Worm (Caenorhabditis elegans) whole organism, midembryonic: Measurements from ENCODE around the gene C56E10.3.

ENCODE experiments used
- T22C8.4 ChIP-seq: fragments of 200-800 bp; sonication (Bioruptor generic); IDR thresholded peaks from 2 replicates; pipeline ENCODE4 v1.3.6; 2022; ENCODE audit warnings: missing genetic modification characterization, missing compliant biosample characterization
- cog-1 ChIP-seq: sonication (generic microtip); optimal IDR thresholded peaks from 2 replicates; lab custom pipeline; 2016; ENCODE audit warnings: missing genetic modification characterization, missing compliant biosample characterization
- flt-1 ChIP-seq: fragments of 200-800 bp; sonication (Bioruptor generic); IDR thresholded peaks from 2 replicates; pipeline ENCODE4 v1.3.6; 2022; ENCODE audit warnings: missing genetic modification characterization, missing compliant biosample characterization
- klf-2 ChIP-seq: fragments of 200-800 bp; sonication (Bioruptor generic); conservative IDR thresholded peaks from 2 replicates; pipeline ENCODE4 v1.3.6; 2022; ENCODE audit warnings: missing genetic modification reagents, missing genetic modification characterization, missing compliant biosample characterization
- med-1 ChIP-seq: sonication (generic microtip); optimal IDR thresholded peaks from 2 replicates; lab custom pipeline; 2017; ENCODE audit warnings: missing genetic modification characterization, mild to moderate bottlenecking, missing compliant biosample characterization, antibody characterized with exemption, missing genetic modification reagents; ENCODE audit not compliant: insufficient read depth
- ref-1 ChIP-seq: fragments of 200-800 bp; sonication (Bioruptor generic); conservative IDR thresholded peaks from 2 replicates; pipeline ENCODE4 v1.3.6; 2022; ENCODE audit warnings: missing genetic modification reagents, missing genetic modification characterization, missing compliant biosample characterization
- tab-1 ChIP-seq: fragments of 200-800 bp; sonication (Bioruptor generic); IDR thresholded peaks from 2 replicates; pipeline ENCODE4 v1.3.6; 2022; ENCODE audit warnings: missing genetic modification characterization, missing compliant biosample characterization
- ztf-23 ChIP-seq: fragments of 200-800 bp; sonication (Bioruptor generic); IDR thresholded peaks from 2 replicates; pipeline ENCODE4 v1.3.6; 2022; ENCODE audit warnings: missing genetic modification reagents, missing genetic modification characterization, missing compliant biosample characterization
- ztf-29 ChIP-seq: fragments of 200-800 bp; sonication (Bioruptor generic); IDR thresholded peaks from 2 replicates; pipeline ENCODE4 v1.3.6; 2022; ENCODE audit warnings: missing genetic modification reagents, missing genetic modification characterization, missing compliant biosample characterization

Gene C56E10.3

ce11 chrX:6662267-6662666, 16.8 kb downstream of the C56E10.3 start:
- no peak for TF ChIP-seq klf-2

ce11 chrX:6663780-6664437, 18.5 kb downstream of the C56E10.3 start:
- TF ChIP-seq flt-1 (GFP tag; lab: Robert Waterston, UW) (no peak), cog-1 (tag; lab: Kevin White, UChicago) (no peak), ref-1 (GFP tag; lab: Robert Waterston, UW) (no peak), ztf-29 (GFP tag; lab: Robert Waterston, UW) (no peak), med-1 (GFP tag; lab: Kevin White, UChicago) (no peak), klf-2 (no peak), ztf-23 (GFP tag; lab: Robert Waterston, UW) (no peak), tab-1 (GFP tag; lab: Robert Waterston, UW) (no peak), T22C8.4 (GFP tag; lab: Robert Waterston, UW) (no peak)

- TF ChIP-seq cog-1 (tag; lab: Kevin White, UChicago) (no peak), med-1 (GFP tag; lab: Kevin White, UChicago) (no peak), ref-1 (GFP tag; lab: Robert Waterston, UW) (no peak), T22C8.4 (GFP tag; lab: Robert Waterston, UW) (no peak), tab-1 (GFP tag; lab: Robert Waterston, UW) (no peak), ztf-29 (GFP tag; lab: Robert Waterston, UW) (no peak), klf-2 (no peak), ztf-23 (GFP tag; lab: Robert Waterston, UW) (no peak), flt-1 (GFP tag; lab: Robert Waterston, UW) (no peak)
Measured at ce11 chrX:6665129-6665858, 19.8 kb downstream of the C56E10.3 start.

ce11 chrX:6667468-6667867, 22.0 kb downstream of the C56E10.3 start:
- TF ChIP-seq flt-1 (GFP tag; lab: Robert Waterston, UW) (no peak), ztf-29 (GFP tag; lab: Robert Waterston, UW) (no peak), tab-1 (GFP tag; lab: Robert Waterston, UW) (no peak), ztf-23 (GFP tag; lab: Robert Waterston, UW) (no peak), cog-1 (tag; lab: Kevin White, UChicago) (no peak), klf-2 (no peak), T22C8.4 (GFP tag; lab: Robert Waterston, UW) (no peak), ref-1 (GFP tag; lab: Robert Waterston, UW) (no peak), med-1 (GFP tag; lab: Kevin White, UChicago) (no peak)

ce11 chrX:6668911-6669310, 23.5 kb downstream of the C56E10.3 start, which contains the start of gene nhr-137:
TSS of gene nhr-137 (minus strand) at chrX:6669011.
- no peak for TF ChIP-seq flt-1 (GFP tag; lab: Robert Waterston, UW)
- no peak for TF ChIP-seq T22C8.4 (GFP tag; lab: Robert Waterston, UW)
- no peak for TF ChIP-seq cog-1 (tag; lab: Kevin White, UChicago)
- TF ChIP-seq klf-2 = no peak
- TF ChIP-seq ztf-29 (GFP tag; lab: Robert Waterston, UW) = no peak
- TF ChIP-seq ref-1 (GFP tag; lab: Robert Waterston, UW) = no peak
- no peak for TF ChIP-seq ztf-23 (GFP tag; lab: Robert Waterston, UW)
- TF ChIP-seq med-1 (GFP tag; lab: Kevin White, UChicago) = no peak
- TF ChIP-seq tab-1 (GFP tag; lab: Robert Waterston, UW) = no peak

ce11 chrX:6669366-6669765, 23.9 kb downstream of the C56E10.3 start:
- TF ChIP-seq cog-1 (tag; lab: Kevin White, UChicago) = no peak
- no peak for TF ChIP-seq klf-2
- TF ChIP-seq tab-1 (GFP tag; lab: Robert Waterston, UW) = no peak
- no peak for TF ChIP-seq flt-1 (GFP tag; lab: Robert Waterston, UW)
- TF ChIP-seq T22C8.4 (GFP tag; lab: Robert Waterston, UW) = no peak
- no peak for TF ChIP-seq ztf-23 (GFP tag; lab: Robert Waterston, UW)
- no peak for TF ChIP-seq ref-1 (GFP tag; lab: Robert Waterston, UW)
- no peak for TF ChIP-seq ztf-29 (GFP tag; lab: Robert Waterston, UW)
- no peak for TF ChIP-seq med-1 (GFP tag; lab: Kevin White, UChicago)

- TF ChIP-seq ref-1 (GFP tag; lab: Robert Waterston, UW) (no peak), flt-1 (GFP tag; lab: Robert Waterston, UW) (no peak), klf-2 (no peak), ztf-29 (GFP tag; lab: Robert Waterston, UW) (no peak), med-1 (GFP tag; lab: Kevin White, UChicago) (no peak), tab-1 (GFP tag; lab: Robert Waterston, UW) (no peak), ztf-23 (GFP tag; lab: Robert Waterston, UW) (no peak), T22C8.4 (GFP tag; lab: Robert Waterston, UW) (no peak), cog-1 (tag; lab: Kevin White, UChicago) (no peak)
Measured at ce11 chrX:6671717-6672116, 26.3 kb downstream of the C56E10.3 start.

ce11 chrX:6672519-6672918, 27.1 kb downstream of the C56E10.3 start, which contains the start of gene col-172:
TSS of gene col-172 (plus strand) at chrX:6672819.
- TF ChIP-seq flt-1 (GFP tag; lab: Robert Waterston, UW) (no peak), tab-1 (GFP tag; lab: Robert Waterston, UW) (no peak), med-1 (GFP tag; lab: Kevin White, UChicago) (no peak), ztf-29 (GFP tag; lab: Robert Waterston, UW) (no peak), ztf-23 (GFP tag; lab: Robert Waterston, UW) (no peak), ref-1 (GFP tag; lab: Robert Waterston, UW) (no peak), T22C8.4 (GFP tag; lab: Robert Waterston, UW) (no peak), klf-2 (no peak), cog-1 (tag; lab: Kevin White, UChicago) (no peak)
